Worm (Caenorhabditis elegans): Measurements from ENCODE around the gene R02D5.10.

Gene R02D5.10

DNA sequence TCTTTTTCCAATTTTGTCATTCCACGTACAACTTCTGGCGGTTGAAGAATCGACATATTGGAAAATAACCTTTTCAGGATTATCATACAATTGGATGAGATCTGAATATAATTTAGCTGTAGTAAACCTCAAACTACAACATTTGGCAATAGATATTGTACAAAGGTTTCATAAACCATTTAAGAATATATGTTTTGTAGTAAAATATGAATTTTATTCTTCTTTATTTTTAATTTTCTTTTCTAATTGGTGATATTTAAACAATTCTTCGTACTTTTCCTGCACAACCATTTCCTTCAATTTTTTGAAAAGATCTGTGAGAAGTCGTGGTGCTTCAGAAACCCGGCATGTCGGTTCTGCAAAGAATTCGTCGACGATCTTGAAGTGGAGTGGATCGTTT lies 38.9 kb downstream of the R02D5.10 start, which contains the start of gene C53A5.17:
TSS of gene C53A5.17 (minus strand) at position 101 of the 400 bp plus-strand sequence.
- TF ChIP-seq unc-86 (tag; optimal IDR thresholded peaks at IDR 0.05) (no peak), ceh-6 (GFP tag; optimal IDR thresholded peaks at IDR 0.05) (no peak), ceh-30 (tag; optimal IDR thresholded peaks at IDR 0.05) (no peak), ttx-3 (tag; optimal IDR thresholded peaks at IDR 0.05) (no peak)

ce11 chrV:14522514-14522913 lies 40.4 kb downstream of the R02D5.10 start, which contains the start of gene C53A5.16:
TSS of gene C53A5.16 (minus strand) at chrV:14522614.
- TF ChIP-seq ceh-6 (GFP tag; optimal IDR thresholded peaks at IDR 0.05) (no peak), elt-2 (tag; optimal IDR thresholded peaks at IDR 0.05) (no peak), ttx-3 (tag; optimal IDR thresholded peaks at IDR 0.05) (no peak)

ce11 chrV:14523105-14523504 lies 41.0 kb downstream of the R02D5.10 start, which contains the start of gene C53A5.2:
TSS of gene C53A5.2 (minus strand) at chrV:14523205.
- TF ChIP-seq Y22D7AL.16 (tag; optimal IDR thresholded peaks at IDR 0.05) (no peak), unc-86 (tag; optimal IDR thresholded peaks at IDR 0.05) (no peak), dmd-4 (tag; optimal IDR thresholded peaks at IDR 0.05; ENCODE audit: borderline replicate concordance) (no peak)

DNA sequence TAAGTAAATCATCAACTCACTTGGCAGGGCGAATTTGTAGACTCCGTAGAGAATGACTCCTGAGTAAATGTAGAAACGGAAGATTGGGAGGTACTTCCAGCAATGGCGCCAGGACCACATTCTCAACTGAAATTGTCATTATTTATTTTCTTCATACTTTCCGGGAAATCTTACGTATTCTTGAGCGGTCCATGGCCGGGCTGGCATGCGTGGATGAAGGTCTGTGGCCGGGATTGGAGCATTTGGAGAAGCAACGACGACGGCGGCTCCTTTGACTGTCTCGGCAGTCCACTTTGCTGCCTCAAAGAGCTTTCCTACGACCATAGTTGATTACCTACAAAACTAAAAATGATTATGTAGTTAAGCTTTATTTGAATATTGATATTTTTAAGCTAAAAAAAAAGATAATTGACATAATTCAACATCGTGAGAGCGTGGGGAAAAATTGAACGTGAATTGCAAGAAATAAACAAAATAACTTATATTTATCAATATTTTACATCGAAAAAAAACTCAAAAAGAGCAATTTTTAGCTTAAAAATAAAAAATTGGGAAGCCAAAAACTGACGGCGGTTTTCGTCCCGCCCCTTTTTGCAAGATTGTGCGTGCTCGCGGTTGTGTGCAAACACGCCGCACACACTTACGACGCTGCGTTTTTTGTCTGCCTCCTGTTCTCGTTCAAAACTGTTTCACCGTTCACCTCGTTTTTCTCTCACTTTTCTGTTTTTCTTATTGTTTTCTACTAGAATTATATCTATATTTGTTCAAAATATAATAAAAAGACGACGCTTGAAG lies 41.9 kb downstream of the R02D5.10 start, which contains the start of gene ril-1:
TSS of gene ril-1 (minus strand) at position 342 of the 795 bp plus-strand sequence.
- TF ChIP-seq eyg-1 (tag; optimal IDR thresholded peaks at IDR 0.05) = peak; percentile 3
- peak; percentile 33 for TF ChIP-seq unc-86 (tag; optimal IDR thresholded peaks at IDR 0.05)
- peak; percentile 69 for TF ChIP-seq K09A11.1 (tag; optimal IDR thresholded peaks at IDR 0.05; ENCODE audit: insufficient read depth)
- TF ChIP-seq tbx-2 (tag; optimal IDR thresholded peaks at IDR 0.05) = peak; percentile 35
- peak; percentile 18 for TF ChIP-seq pat-9 (tag; optimal IDR thresholded peaks at IDR 0.05)
- TF ChIP-seq pha-4 (tag; optimal IDR thresholded peaks at IDR 0.05) = no peak
- TF ChIP-seq nhr-11 (tag; optimal IDR thresholded peaks at IDR 0.05) = no peak
- TF ChIP-seq pag-3 (tag; optimal IDR thresholded peaks at IDR 0.05; ENCODE audit: borderline replicate concordance) = no peak
- TF ChIP-seq pha-2 (tag; optimal IDR thresholded peaks at IDR 0.05) = no peak
- no peak for TF ChIP-seq unc-42 (tag; optimal IDR thresholded peaks at IDR 0.05)
- TF ChIP-seq unc-3 (GFP tag; conservative IDR thresholded peaks at IDR 0.05) = no peak
- TF ChIP-seq unc-3 (tag; optimal IDR thresholded peaks at IDR 0.05) = peak; percentile 1
- no peak for TF ChIP-seq lim-6 (tag; optimal IDR thresholded peaks at IDR 0.05)
- peak; percentile 44 for TF ChIP-seq ceh-31 (tag; optimal IDR thresholded peaks at IDR 0.05)
- TF ChIP-seq che-1 (tag; optimal IDR thresholded peaks at IDR 0.05) = peak; percentile 37
- no peak for TF ChIP-seq zip-5 (tag; optimal IDR thresholded peaks at IDR 0.05)
- no peak for TF ChIP-seq ceh-18 (tag; optimal IDR thresholded peaks at IDR 0.05)
- TF ChIP-seq F13H6.1 (tag; optimal IDR thresholded peaks at IDR 0.05) = no peak
- no peak for TF ChIP-seq mec-3 (tag; optimal IDR thresholded peaks at IDR 0.05; ENCODE audit: borderline replicate concordance)
- TF ChIP-seq C08G9.2 (tag; optimal IDR thresholded peaks at IDR 0.05) = no peak
- TF ChIP-seq ama-1 (optimal IDR thresholded peaks at IDR 0.05) = no peak
- TF ChIP-seq ttx-3 (tag; optimal IDR thresholded peaks at IDR 0.05) = peak; percentile 53
- TF ChIP-seq ceh-14 (tag; optimal IDR thresholded peaks at IDR 0.05) = peak; percentile 8
- no peak for TF ChIP-seq pax-1 (tag; optimal IDR thresholded peaks at IDR 0.05)
- no peak for TF ChIP-seq ets-4 (tag; optimal IDR thresholded peaks at IDR 0.05)
- no peak for TF ChIP-seq ceh-48 (tag; optimal IDR thresholded peaks at IDR 0.05)
- peak; percentile 7 for TF ChIP-seq npax-4 (tag; optimal IDR thresholded peaks at IDR 0.05)
- TF ChIP-seq dmd-4 (tag; optimal IDR thresholded peaks at IDR 0.05; ENCODE audit: borderline replicate concordance) = no peak
- TF ChIP-seq fkh-6 (tag; optimal IDR thresholded peaks at IDR 0.05) = peak; percentile 10
- TF ChIP-seq elt-2 (tag; optimal IDR thresholded peaks at IDR 0.05) = peak; percentile 74
- peak; percentile 33 for TF ChIP-seq C38D4.7 (GFP tag; optimal IDR thresholded peaks at IDR 0.05)
- TF ChIP-seq ceh-30 (tag; optimal IDR thresholded peaks at IDR 0.05) = no peak
- no peak for TF ChIP-seq rnt-1 (tag; optimal IDR thresholded peaks at IDR 0.05)
- TF ChIP-seq sox-4 (tag; optimal IDR thresholded peaks at IDR 0.05) = peak; percentile 23
- no peak for TF ChIP-seq ceh-19 (GFP tag; optimal IDR thresholded peaks at IDR 0.05)
- no peak for TF ChIP-seq hlh-13 (GFP tag; optimal IDR thresholded peaks at IDR 0.05)
- TF ChIP-seq K02D7.2 (tag; optimal IDR thresholded peaks at IDR 0.05) = no peak
- TF ChIP-seq fax-1 (tag; optimal IDR thresholded peaks at IDR 0.05) = peak; percentile 12
- peak; percentile 34 for TF ChIP-seq gmeb-2 (tag; optimal IDR thresholded peaks at IDR 0.05)
- TF ChIP-seq hlh-6 (tag; optimal IDR thresholded peaks at IDR 0.05) = no peak
- TF ChIP-seq T23F11.4 (GFP tag; optimal IDR thresholded peaks at IDR 0.05) = peak; percentile 15
- peak; percentile 29 for TF ChIP-seq nfya-1 (tag; optimal IDR thresholded peaks at IDR 0.05)

Data from whole organism, late embryonic.